Fruit fly (Drosophila melanogaster): ENCODE data around the gene Cyp4d2.

The Cyp4d2 gene

DNA sequence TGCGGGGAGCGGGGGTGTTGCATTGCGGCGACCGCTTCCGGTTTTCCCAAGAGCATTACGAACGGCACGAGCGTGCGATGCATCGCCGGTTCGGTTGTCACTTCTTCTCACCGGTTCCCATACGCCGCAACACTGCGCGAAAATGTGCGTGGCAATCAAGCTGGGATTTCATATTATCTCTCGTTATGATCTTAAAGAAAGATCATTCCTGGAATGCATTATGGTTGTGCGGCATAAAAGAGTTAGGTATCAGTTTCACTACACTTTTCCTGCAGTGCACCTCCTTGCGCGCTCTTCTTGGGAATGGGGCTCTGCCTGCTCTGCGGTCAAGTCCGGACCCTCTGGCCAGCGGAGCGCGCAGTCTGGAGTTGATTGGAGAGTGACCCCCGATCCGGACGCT is 9.7 kb upstream of the Cyp4d2 start:
- TF ChIP-seq CG13204 (GFP tag; optimal IDR thresholded peaks at IDR 0.05), result no peak
- TF ChIP-seq CG8301 (tag; optimal IDR thresholded peaks at IDR 0.05), result peak; percentile 80
- TF ChIP-seq CG4496 (GFP tag; IDR thresholded peaks at IDR 0.05), result peak; percentile 90
- no peak for TF ChIP-seq Pif1B (GFP tag; optimal IDR thresholded peaks at IDR 0.05)
- peak; percentile 85 for TF ChIP-seq Ets98B (GFP tag; IDR thresholded peaks at IDR 0.05)
- TF ChIP-seq CG9948 (tag; optimal IDR thresholded peaks at IDR 0.05), result no peak
- peak; percentile 49; the same call in 1 of the 2 replicates for TF ChIP-seq rn (GFP tag; IDR thresholded peaks at IDR 0.05)
- no peak for TF ChIP-seq CG17806 (tag; optimal IDR thresholded peaks at IDR 0.05)
- TF ChIP-seq CG10348 (GFP tag; IDR thresholded peaks at IDR 0.05), result 0 out of 2 replicates have a peak, but pooled peaks have one; percentile 47
- TF ChIP-seq CG14655 (GFP tag; optimal IDR thresholded peaks at IDR 0.05), result no peak
- peak; percentile 69 for TF ChIP-seq CG32121 (GFP tag; IDR thresholded peaks at IDR 0.05)
- no peak for TF ChIP-seq D1 (tag; optimal IDR thresholded peaks at IDR 0.05)
- TF ChIP-seq CG12605 (GFP tag; IDR thresholded peaks at IDR 0.05), result peak; percentile 64
- TF ChIP-seq CG34367 (tag; optimal IDR thresholded peaks at IDR 0.05), result no peak
- no peak for TF ChIP-seq CG8159 (tag; optimal IDR thresholded peaks at IDR 0.05)
- TF ChIP-seq fd96Ca (GFP tag; IDR thresholded peaks at IDR 0.05), result peak; percentile 87

DNA sequence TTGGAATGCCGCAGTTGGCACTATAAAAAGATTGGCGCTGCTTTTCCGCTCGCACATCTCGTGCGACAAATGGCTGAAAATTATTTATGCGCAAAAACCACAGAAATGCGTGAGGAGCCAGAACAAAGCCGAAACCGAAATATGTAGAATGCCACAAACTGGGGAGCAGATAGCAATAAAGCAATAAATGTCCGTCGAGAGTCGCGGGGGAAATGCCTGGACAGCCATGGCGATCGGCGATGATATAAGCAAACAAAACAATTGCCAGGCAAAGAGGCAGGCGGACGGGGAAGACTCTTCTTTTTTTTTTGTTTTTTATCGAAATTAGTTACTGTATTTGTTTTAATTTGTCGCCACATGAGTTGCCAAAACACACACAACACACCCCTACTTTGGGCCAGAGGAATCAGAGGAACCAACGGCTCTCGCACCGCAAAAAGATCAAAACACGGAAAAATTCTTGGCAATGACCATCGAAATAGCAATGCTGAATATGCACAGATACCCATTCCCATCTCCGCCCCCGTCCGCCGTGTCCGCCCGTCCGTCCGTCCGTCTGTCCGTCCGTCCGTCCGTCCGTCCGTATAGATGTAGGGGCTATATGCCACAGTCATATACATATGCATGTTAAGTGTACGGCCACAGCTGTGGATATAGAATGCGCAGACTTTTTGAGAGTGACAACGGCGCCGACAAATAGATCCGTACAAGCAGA is 7.2 kb upstream of the Cyp4d2 start:
- TF ChIP-seq CG32121 (GFP tag; IDR thresholded peaks at IDR 0.05), result peak; percentile 62
- no peak for TF ChIP-seq Ets98B (GFP tag; IDR thresholded peaks at IDR 0.05)
- TF ChIP-seq fd96Ca (GFP tag; IDR thresholded peaks at IDR 0.05), result no peak
- no peak for TF ChIP-seq CG15710 (tag; optimal IDR thresholded peaks at IDR 0.05)

DNA sequence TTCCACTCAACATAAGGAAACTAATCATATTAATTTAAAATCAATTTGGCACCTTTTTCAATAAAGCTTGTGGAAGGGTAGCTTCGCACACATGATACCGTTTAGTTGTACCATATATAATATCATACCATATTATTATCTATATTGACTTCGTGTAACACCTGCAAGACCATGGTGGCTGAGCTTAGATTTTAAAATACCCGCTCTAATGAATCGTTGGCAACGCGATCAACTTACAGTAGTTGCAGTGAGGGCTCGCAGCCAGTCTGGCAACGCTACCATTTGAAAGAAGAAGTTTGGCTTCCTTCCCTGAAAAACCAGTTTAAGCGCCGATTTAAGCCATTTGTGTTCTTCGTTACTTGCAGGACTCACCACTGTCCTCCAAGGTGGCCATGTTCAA is 5.4 kb upstream of the Cyp4d2 start:
- TF ChIP-seq gl (tag; optimal IDR thresholded peaks at IDR 0.05), result no peak
- TF ChIP-seq CG10348 (GFP tag; IDR thresholded peaks at IDR 0.05), result no peak
- no peak for TF ChIP-seq CG4496 (GFP tag; IDR thresholded peaks at IDR 0.05)
- TF ChIP-seq Ets98B (GFP tag; IDR thresholded peaks at IDR 0.05), result no peak
- TF ChIP-seq rn (GFP tag; IDR thresholded peaks at IDR 0.05), result no peak
- TF ChIP-seq CG32121 (GFP tag; IDR thresholded peaks at IDR 0.05), result no peak
- no peak for TF ChIP-seq Snoo (tag; optimal IDR thresholded peaks at IDR 0.05)
- no peak for TF ChIP-seq CG17806 (tag; optimal IDR thresholded peaks at IDR 0.05)
- no peak for TF ChIP-seq CG13204 (GFP tag; optimal IDR thresholded peaks at IDR 0.05)

DNA sequence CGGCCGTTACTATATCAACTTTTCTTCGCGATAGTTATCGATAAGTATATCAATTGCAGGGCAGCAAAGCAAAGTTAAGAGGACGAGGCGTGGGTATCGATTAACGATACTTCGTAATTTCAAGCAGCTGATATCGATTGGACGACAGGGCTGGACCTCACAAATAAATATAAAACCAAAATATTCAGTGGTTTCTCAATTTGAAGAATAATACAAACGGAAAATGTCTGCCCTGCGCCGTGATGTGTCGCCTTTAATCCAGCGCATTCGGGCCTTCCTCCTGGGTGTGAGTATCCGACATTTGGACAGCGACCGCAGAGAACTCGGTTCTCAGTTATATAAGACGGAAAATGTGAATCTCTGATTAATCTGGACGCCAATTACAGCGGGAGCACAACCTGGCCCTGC is 3.4 kb upstream of the Cyp4d2 start, which contains the start of gene ND-B14.5A:
Gene ND-B14.5A, plus strand, starts transcription at position 107 of the 408 bp plus-strand sequence.
- TF ChIP-seq CG4496 (GFP tag; IDR thresholded peaks at IDR 0.05) (0 out of 3 replicates have a peak, but pooled peaks have one; percentile 18), Snoo (tag; optimal IDR thresholded peaks at IDR 0.05) (no peak)

DNA sequence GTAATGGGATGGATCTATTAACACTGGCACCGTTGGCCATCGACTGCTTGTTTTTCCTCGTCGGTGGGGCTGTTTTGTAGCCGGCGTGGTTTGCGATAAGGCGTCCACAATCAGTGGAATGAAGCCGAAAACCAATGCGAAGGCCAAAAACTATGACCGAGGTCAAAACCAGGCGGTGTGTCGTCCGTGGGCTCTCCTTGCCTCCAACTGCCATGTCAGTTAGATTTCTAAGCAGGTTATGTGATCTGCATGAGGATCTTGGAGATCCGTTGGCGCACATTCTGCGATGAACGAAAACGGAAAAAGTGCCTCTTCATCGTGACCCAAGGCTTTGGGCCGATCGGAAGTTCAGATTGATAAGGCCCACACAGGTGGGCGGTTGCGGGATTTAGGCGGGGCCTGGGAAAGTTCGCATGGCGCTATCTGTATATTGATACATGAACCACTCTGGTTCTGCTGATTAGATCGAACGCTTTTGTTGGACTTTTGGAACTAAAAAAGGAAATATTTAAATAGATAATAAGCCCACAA is 476 bp upstream of the Cyp4d2 start, which contains the start of gene Cyp4d14:
Gene Cyp4d14, minus strand, starts transcription at position 51 of the 531 bp plus-strand sequence.
- TF ChIP-seq CG13204 (GFP tag; optimal IDR thresholded peaks at IDR 0.05) (no peak), Pif1A (GFP tag; optimal IDR thresholded peaks at IDR 0.05) (no peak), CG8159 (tag; optimal IDR thresholded peaks at IDR 0.05) (no peak), gl (tag; optimal IDR thresholded peaks at IDR 0.05) (no peak), CG15710 (tag; optimal IDR thresholded peaks at IDR 0.05) (no peak), CG8301 (tag; optimal IDR thresholded peaks at IDR 0.05) (no peak), CG4496 (GFP tag; IDR thresholded peaks at IDR 0.05) (no peak), CG32121 (GFP tag; IDR thresholded peaks at IDR 0.05) (no peak), Pif1B (GFP tag; optimal IDR thresholded peaks at IDR 0.05) (no peak), Snoo (tag; optimal IDR thresholded peaks at IDR 0.05) (no peak), CG14655 (GFP tag; optimal IDR thresholded peaks at IDR 0.05) (no peak)

DNA sequence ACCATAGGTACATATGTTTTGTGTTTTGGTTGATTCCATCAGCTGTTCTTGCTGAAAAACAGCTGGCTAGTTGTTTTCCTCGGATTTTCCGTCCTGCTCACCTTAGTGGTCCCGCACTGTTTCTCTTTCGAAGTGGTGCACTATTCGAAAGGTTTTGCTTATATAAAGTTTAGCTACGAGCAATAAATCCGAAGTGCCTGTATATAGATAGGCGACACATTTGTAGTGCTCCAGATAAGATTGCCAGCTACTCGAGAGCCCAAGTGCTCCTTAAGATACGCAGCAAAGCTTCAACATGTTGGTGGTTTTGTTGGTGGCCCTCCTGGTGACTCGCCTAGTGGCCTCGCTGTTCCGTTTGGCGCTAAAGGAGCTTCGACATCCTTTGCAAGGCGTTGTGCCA is 3.0 kb downstream of the Cyp4d2 start, which contains the start of gene Cyp4ae1:
Gene Cyp4ae1, plus strand, starts transcription at position 206 of the 400 bp plus-strand sequence.
- TF ChIP-seq EcR (GFP tag; optimal IDR thresholded peaks at IDR 0.05) (no peak), CG15710 (tag; optimal IDR thresholded peaks at IDR 0.05) (no peak), CG8159 (tag; optimal IDR thresholded peaks at IDR 0.05) (no peak), CG8301 (tag; optimal IDR thresholded peaks at IDR 0.05) (no peak), gl (tag; optimal IDR thresholded peaks at IDR 0.05) (no peak), CG13204 (GFP tag; optimal IDR thresholded peaks at IDR 0.05) (no peak), Ets98B (GFP tag; IDR thresholded peaks at IDR 0.05) (no peak), rn (GFP tag; IDR thresholded peaks at IDR 0.05) (no peak), CG12605 (GFP tag; IDR thresholded peaks at IDR 0.05) (no peak), CG10348 (GFP tag; IDR thresholded peaks at IDR 0.05) (no peak), CG32121 (GFP tag; IDR thresholded peaks at IDR 0.05) (no peak), CG14655 (GFP tag; optimal IDR thresholded peaks at IDR 0.05) (no peak), fd96Ca (GFP tag; IDR thresholded peaks at IDR 0.05) (no peak), CG34367 (tag; optimal IDR thresholded peaks at IDR 0.05) (no peak), Pif1B (GFP tag; optimal IDR thresholded peaks at IDR 0.05) (no peak), Snoo (tag; optimal IDR thresholded peaks at IDR 0.05) (no peak), Pif1A (GFP tag; optimal IDR thresholded peaks at IDR 0.05) (no peak), CG9948 (tag; optimal IDR thresholded peaks at IDR 0.05) (no peak)
